Worm (Caenorhabditis elegans): ENCODE data around the gene Y55B1AR.4.

Y55B1AR.4 gene

ce11 chrIII:605415-606054 is at the start of gene Y55B1AR.4, which contains the start of gene ttr-7:
Y55B1AR.4 (minus strand) TSS chrIII:605515.
ttr-7 (plus strand) TSS chrIII:606004.
- TF ChIP-seq ceh-14 (tag; optimal IDR thresholded peaks at IDR 0.05) = no peak
- TF ChIP-seq elt-4 (tag; optimal IDR thresholded peaks at IDR 0.05) = no peak
- no peak for TF ChIP-seq ceh-31 (tag; optimal IDR thresholded peaks at IDR 0.05)
- no peak for TF ChIP-seq ref-2 (tag; optimal IDR thresholded peaks at IDR 0.05)
- TF ChIP-seq tbx-7 (tag; optimal IDR thresholded peaks at IDR 0.05) = no peak
- no peak for TF ChIP-seq dmd-4 (tag; optimal IDR thresholded peaks at IDR 0.05; ENCODE audit: borderline replicate concordance)
- no peak for TF ChIP-seq nhr-11 (tag; optimal IDR thresholded peaks at IDR 0.05)
- TF ChIP-seq npax-4 (tag; optimal IDR thresholded peaks at IDR 0.05) = no peak
- no peak for TF ChIP-seq K02D7.2 (tag; optimal IDR thresholded peaks at IDR 0.05)

ce11 chrIII:654365-654764 is 49.0 kb upstream of the Y55B1AR.4 start:
- peak; percentile 4 for TF ChIP-seq hlh-30 (tag; optimal IDR thresholded peaks at IDR 0.05; ENCODE audit: insufficient read depth)
- no peak for TF ChIP-seq unc-42 (tag; optimal IDR thresholded peaks at IDR 0.05)
- TF ChIP-seq hlh-8 (tag; optimal IDR thresholded peaks at IDR 0.05) = no peak
- TF ChIP-seq ceh-9 (tag; optimal IDR thresholded peaks at IDR 0.05) = no peak
- no peak for TF ChIP-seq sox-4 (tag; optimal IDR thresholded peaks at IDR 0.05)
- TF ChIP-seq pax-1 (tag; optimal IDR thresholded peaks at IDR 0.05) = no peak
- TF ChIP-seq ref-2 (tag; optimal IDR thresholded peaks at IDR 0.05) = peak; percentile 22
- TF ChIP-seq npax-4 (tag; optimal IDR thresholded peaks at IDR 0.05) = no peak
- TF ChIP-seq C08G9.2 (tag; optimal IDR thresholded peaks at IDR 0.05) = no peak
- TF ChIP-seq hlh-6 (tag; optimal IDR thresholded peaks at IDR 0.05) = no peak
- TF ChIP-seq pqm-1 (tag; optimal IDR thresholded peaks at IDR 0.05) = no peak
- TF ChIP-seq ceh-30 (tag; optimal IDR thresholded peaks at IDR 0.05) = no peak
- TF ChIP-seq sox-2 (GFP tag; IDR thresholded peaks at IDR 0.05) = no peak
- no peak for TF ChIP-seq F13H6.1 (tag; optimal IDR thresholded peaks at IDR 0.05)
- TF ChIP-seq ceh-6 (GFP tag; optimal IDR thresholded peaks at IDR 0.05) = no peak

ce11 chrIII:651587-651986 is 46.3 kb upstream of the Y55B1AR.4 start:
- TF ChIP-seq elt-2 (tag; optimal IDR thresholded peaks at IDR 0.05) = peak; percentile 16
- TF ChIP-seq sdc-2 (tag; optimal IDR thresholded peaks at IDR 0.05) = no peak

- TF ChIP-seq ttx-3 (tag; optimal IDR thresholded peaks at IDR 0.05) (no peak), F13H6.1 (tag; optimal IDR thresholded peaks at IDR 0.05) (no peak), elt-4 (tag; optimal IDR thresholded peaks at IDR 0.05) (no peak), pros-1 (tag; optimal IDR thresholded peaks at IDR 0.05) (no peak), ceh-2 (tag; optimal IDR thresholded peaks at IDR 0.05) (no peak), ceh-18 (tag; optimal IDR thresholded peaks at IDR 0.05) (no peak), pha-4 (tag; optimal IDR thresholded peaks at IDR 0.05) (no peak), nfya-1 (tag; optimal IDR thresholded peaks at IDR 0.05) (no peak)
Observed at ce11 chrIII:650539-650938, 45.2 kb upstream of the Y55B1AR.4 start.

ce11 chrIII:649935-650334 is 44.6 kb upstream of the Y55B1AR.4 start:
- TF ChIP-seq elt-2 (tag; optimal IDR thresholded peaks at IDR 0.05) (no peak), ceh-19 (GFP tag; optimal IDR thresholded peaks at IDR 0.05) (no peak), gmeb-2 (tag; optimal IDR thresholded peaks at IDR 0.05) (no peak), unc-42 (tag; optimal IDR thresholded peaks at IDR 0.05) (no peak), odd-2 (tag; optimal IDR thresholded peaks at IDR 0.05) (no peak), sdc-2 (tag; optimal IDR thresholded peaks at IDR 0.05) (no peak)

- no peak for TF ChIP-seq hlh-8 (tag; optimal IDR thresholded peaks at IDR 0.05)
- TF ChIP-seq eyg-1 (tag; optimal IDR thresholded peaks at IDR 0.05) = peak; percentile 5
- no peak for TF ChIP-seq fkh-10 (GFP tag; optimal IDR thresholded peaks at IDR 0.05)
- TF ChIP-seq tbx-2 (tag; optimal IDR thresholded peaks at IDR 0.05) = peak; percentile 22
- peak; percentile 2 for TF ChIP-seq ceh-34 (tag; optimal IDR thresholded peaks at IDR 0.05)
- peak; percentile 5 for TF ChIP-seq ceh-31 (tag; optimal IDR thresholded peaks at IDR 0.05)
Observed at ce11 chrIII:647248-647647, 41.9 kb upstream of the Y55B1AR.4 start.
